Fruit fly (Drosophila melanogaster): Measurements from ENCODE around the gene nes.

nes gene

dm6 chr3L:19263480-19264140 lies 3.1 kb upstream of the nes start, which contains the start of the genes CG42374 and Mettl5 (continued):
- TF ChIP-seq bbx (GFP tag; IDR thresholded peaks at IDR 0.05; ENCODE audit: partially characterized antibody) = no peak
- no peak for TF ChIP-seq CG3065 (GFP tag; optimal IDR thresholded peaks at IDR 0.05)
- no peak for TF ChIP-seq CG11085 (GFP tag; IDR thresholded peaks at IDR 0.05)
- no peak for TF ChIP-seq CHES-1-like (GFP tag; optimal IDR thresholded peaks at IDR 0.05)
- no peak for TF ChIP-seq Fer2 (tag; optimal IDR thresholded peaks at IDR 0.05)
- peak; percentile 17 for TF ChIP-seq CG18476 (GFP tag; optimal IDR thresholded peaks at IDR 0.05)
- no peak for TF ChIP-seq Camta (GFP tag; optimal IDR thresholded peaks at IDR 0.05)
- no peak for TF ChIP-seq pnt (GFP tag; optimal IDR thresholded peaks at IDR 0.05)
- no peak for TF ChIP-seq wek (GFP tag; optimal IDR thresholded peaks at IDR 0.05)
- no peak for TF ChIP-seq CG8290 (GFP tag; optimal IDR thresholded peaks at IDR 0.05)
- TF ChIP-seq CG8290 (tag; optimal IDR thresholded peaks at IDR 0.05) = peak in 1 of 2 experiments; percentile 52
- TF ChIP-seq dati (GFP tag; IDR thresholded peaks at IDR 0.05) = no peak
- TF ChIP-seq Pdp1 (GFP tag; optimal IDR thresholded peaks at IDR 0.05) = peak in 1 of 2 experiments; percentile 82
- no peak for TF ChIP-seq Hr78 (GFP tag; optimal IDR thresholded peaks at IDR 0.05)
- TF ChIP-seq odd (GFP tag; optimal IDR thresholded peaks at IDR 0.05) = no peak
- peak; percentile 15 for TF ChIP-seq nmo (GFP tag; optimal IDR thresholded peaks at IDR 0.05)
- no peak for TF ChIP-seq Sry-β (GFP tag; optimal IDR thresholded peaks at IDR 0.05)
- peak; percentile 47; the same call in 1 of the 3 replicates for TF ChIP-seq CG2889 (GFP tag; IDR thresholded peaks at IDR 0.05)
- TF ChIP-seq mld (GFP tag; IDR thresholded peaks at IDR 0.05; ENCODE audit: partially characterized antibody) = no peak
- TF ChIP-seq H15 (GFP tag; IDR thresholded peaks at IDR 0.05) = no peak
- no peak for TF ChIP-seq pho (GFP tag; optimal IDR thresholded peaks at IDR 0.05)
- TF ChIP-seq CG2129 (GFP tag; IDR thresholded peaks at IDR 0.05; ENCODE audit: partially characterized antibody) = no peak
- no peak for TF ChIP-seq Eip74EF (GFP tag; optimal IDR thresholded peaks at IDR 0.05)
- no peak for TF ChIP-seq gro (GFP tag; optimal IDR thresholded peaks at IDR 0.05)
- no peak for TF ChIP-seq CG11398 (GFP tag; optimal IDR thresholded peaks at IDR 0.05)
- TF ChIP-seq CG6654 (GFP tag; optimal IDR thresholded peaks at IDR 0.05) = no peak
- TF ChIP-seq yki (optimal IDR thresholded peaks at IDR 0.05) = no peak
- TF ChIP-seq sug (tag; optimal IDR thresholded peaks at IDR 0.05) = no peak
- peak; percentile 22; the same call in 1 of the 2 replicates for TF ChIP-seq Ada2b (GFP tag; IDR thresholded peaks at IDR 0.05)
- TF ChIP-seq CrebB (tag; optimal IDR thresholded peaks at IDR 0.05) = peak; percentile 2
- no peak for TF ChIP-seq CG12104 (GFP tag; optimal IDR thresholded peaks at IDR 0.05)
- no peak for TF ChIP-seq Ets65A (GFP tag)
- no peak for TF ChIP-seq oc (tag; optimal IDR thresholded peaks at IDR 0.05)
- TF ChIP-seq dimm (GFP tag; IDR thresholded peaks at IDR 0.05) = no peak
- TF ChIP-seq Optix (GFP tag; IDR thresholded peaks at IDR 0.05) = no peak
- no peak for TF ChIP-seq crp (GFP tag; optimal IDR thresholded peaks at IDR 0.05)
- TF ChIP-seq gem (tag; optimal IDR thresholded peaks at IDR 0.05) = peak; percentile 54

DNA sequence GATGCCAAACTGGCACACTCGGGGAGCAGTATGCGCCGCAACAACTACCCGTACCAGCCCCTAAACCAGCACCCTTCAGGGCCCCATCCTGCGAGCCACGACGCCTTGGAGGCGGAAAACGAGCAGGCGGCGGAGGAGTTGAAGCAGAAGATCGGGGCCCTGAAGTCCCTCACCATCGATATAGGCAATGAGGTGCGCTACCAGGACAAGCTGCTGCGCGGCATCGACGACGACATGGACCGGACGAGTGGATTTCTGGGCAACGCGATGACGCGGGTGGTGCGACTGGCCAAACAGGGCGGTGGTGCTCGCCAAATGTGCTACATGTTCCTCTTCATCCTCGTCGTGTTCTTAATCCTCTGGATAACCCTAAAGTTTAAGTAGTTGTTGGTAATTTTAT lies 1.2 kb upstream of the nes start:
- TF ChIP-seq CG7963 (GFP tag; IDR thresholded peaks at IDR 0.05; ENCODE audit: partially characterized antibody) (0 out of 3 replicates have a peak, but pooled peaks have one; percentile 54), gem (tag; optimal IDR thresholded peaks at IDR 0.05) (no peak), Med (GFP tag) (peak; percentile 21), sens (GFP tag) (peak; percentile 75)

Data from whole organism, embryonic.